Worm (Caenorhabditis elegans) whole organism, late embryonic: Measurements from ENCODE around the gene C50H2.5.

Experiments used
- C08G9.2 ChIP-seq: sonication (generic microtip); optimal IDR thresholded peaks from 2 replicates; lab custom pipeline; 2016; ENCODE audit warnings: mild to moderate bottlenecking, missing genetic modification characterization, moderate library complexity, missing compliant biosample characterization
- F13H6.1 ChIP-seq: sonication (generic microtip); optimal IDR thresholded peaks from 2 replicates; lab custom pipeline; 2016; ENCODE audit warnings: missing genetic modification characterization, missing compliant biosample characterization
- K02D7.2 ChIP-seq: sonication (generic microtip); optimal IDR thresholded peaks from 2 replicates; lab custom pipeline; 2017; ENCODE audit warnings: mild to moderate bottlenecking, missing genetic modification characterization, missing compliant biosample characterization
- ahr-1 ChIP-seq: sonication (generic microtip); optimal IDR thresholded peaks from 2 replicates; lab custom pipeline; 2016; ENCODE audit warnings: missing genetic modification characterization, missing compliant biosample characterization
- ceh-14 ChIP-seq: sonication (generic microtip); optimal IDR thresholded peaks from 2 replicates; lab custom pipeline; 2016; ENCODE audit warnings: missing genotype, missing genetic modification characterization, missing compliant biosample characterization
- ceh-18 ChIP-seq: sonication (generic microtip); optimal IDR thresholded peaks from 2 replicates; lab custom pipeline; 2016; ENCODE audit warnings: missing genetic modification characterization, missing compliant biosample characterization
- ceh-19 ChIP-seq: fragments of 200-800 bp; sonication (Bioruptor generic); optimal IDR thresholded peaks from 2 replicates; lab custom pipeline; 2018; ENCODE audit warnings: mild to moderate bottlenecking, missing genetic modification characterization, missing compliant biosample characterization
- ceh-2 ChIP-seq: sonication (generic microtip); optimal IDR thresholded peaks from 2 replicates; lab custom pipeline; 2016; ENCODE audit warnings: missing genotype, missing genetic modification characterization, missing compliant biosample characterization
- ceh-22 ChIP-seq: sonication (generic microtip); optimal IDR thresholded peaks from 2 replicates; lab custom pipeline; 2017; ENCODE audit warnings: missing biosample characterization, missing genetic modification characterization
- ceh-24 ChIP-seq: sonication (generic microtip); optimal IDR thresholded peaks from 2 replicates; lab custom pipeline; 2016; ENCODE audit warnings: mild to moderate bottlenecking, missing genetic modification characterization, missing compliant biosample characterization
- ceh-30 ChIP-seq: fragments of 150-350 bp; optimal IDR thresholded peaks from 2 replicates; lab custom pipeline; 2014; ENCODE audit warnings: missing biosample characterization, missing genetic modification characterization
- ceh-34 ChIP-seq: sonication (generic microtip); optimal IDR thresholded peaks from 2 replicates; lab custom pipeline; 2016; ENCODE audit warnings: mild to moderate bottlenecking, missing genetic modification characterization, missing compliant biosample characterization
- ceh-45 ChIP-seq: fragments of 200-800 bp; sonication (Bioruptor generic); IDR thresholded peaks from 2 replicates; pipeline ENCODE4 v1.3.6; 2022; ENCODE audit warnings: missing genetic modification reagents, missing genetic modification characterization, missing compliant biosample characterization
- ceh-48 ChIP-seq: sonication (generic microtip); optimal IDR thresholded peaks from 2 replicates; lab custom pipeline; 2016; ENCODE audit warnings: missing genetic modification characterization, inconsistent platforms, missing compliant biosample characterization
- ceh-9 ChIP-seq: sonication (generic microtip); optimal IDR thresholded peaks from 2 replicates; lab custom pipeline; 2016; ENCODE audit warnings: mild to moderate bottlenecking, missing genetic modification characterization, inconsistent platforms, missing compliant biosample characterization
- che-1 ChIP-seq: sonication (generic microtip); optimal IDR thresholded peaks from 2 replicates; lab custom pipeline; 2016; ENCODE audit warnings: mild to moderate bottlenecking, missing genetic modification characterization, missing compliant biosample characterization
- dmd-4 ChIP-seq: sonication (generic microtip); optimal IDR thresholded peaks from 2 replicates; lab custom pipeline; 2016; ENCODE audit warnings: borderline replicate concordance, missing genetic modification characterization, missing compliant biosample characterization
- dve-1 ChIP-seq: sonication (generic microtip); optimal IDR thresholded peaks from 2 replicates; lab custom pipeline; 2017; ENCODE audit warnings: antibody characterized with exemption, mild to moderate bottlenecking, missing genetic modification characterization, missing compliant biosample characterization
- elt-4 ChIP-seq: sonication (generic microtip); optimal IDR thresholded peaks from 2 replicates; lab custom pipeline; 2016; ENCODE audit warnings: missing genetic modification characterization, missing compliant biosample characterization
- fax-1 ChIP-seq: sonication (generic microtip); optimal IDR thresholded peaks from 2 replicates; lab custom pipeline; 2016; ENCODE audit warnings: missing genotype, missing genetic modification characterization, missing compliant biosample characterization
- fkh-10 ChIP-seq: fragments of 150-350 bp; optimal IDR thresholded peaks from 2 replicates; lab custom pipeline; 2014; ENCODE audit warnings: missing biosample characterization, missing genetic modification reagents, missing genetic modification characterization
- hlh-6 ChIP-seq: sonication (generic microtip); optimal IDR thresholded peaks from 2 replicates; lab custom pipeline; 2016; ENCODE audit warnings: missing genotype, missing genetic modification characterization, missing compliant biosample characterization
- lim-6 ChIP-seq: sonication (generic microtip); optimal IDR thresholded peaks from 2 replicates; lab custom pipeline; 2016; ENCODE audit warnings: missing genetic modification characterization, missing compliant biosample characterization
- madf-2 ChIP-seq: sonication (generic microtip); optimal IDR thresholded peaks from 2 replicates; lab custom pipeline; 2017; ENCODE audit warnings: missing genetic modification characterization, missing compliant biosample characterization
- mec-3 ChIP-seq: sonication (generic microtip); optimal IDR thresholded peaks from 2 replicates; lab custom pipeline; 2016; ENCODE audit warnings: borderline replicate concordance, missing genetic modification characterization, missing compliant biosample characterization
- nfya-1 ChIP-seq: sonication (generic microtip); optimal IDR thresholded peaks from 2 replicates; lab custom pipeline; 2017; ENCODE audit warnings: missing genetic modification characterization, mild to moderate bottlenecking, missing compliant biosample characterization, antibody characterized with exemption, moderate library complexity
- nhr-232 ChIP-seq: sonication (generic microtip); optimal IDR thresholded peaks from 2 replicates; lab custom pipeline; 2016; ENCODE audit warnings: missing genetic modification characterization, missing compliant biosample characterization
- npax-4 ChIP-seq: sonication (generic microtip); optimal IDR thresholded peaks from 2 replicates; lab custom pipeline; 2016; ENCODE audit warnings: missing genetic modification characterization, missing compliant biosample characterization
- pag-3 ChIP-seq: sonication (generic microtip); optimal IDR thresholded peaks from 2 replicates; lab custom pipeline; 2016; ENCODE audit warnings: missing compliant biosample characterization, missing genetic modification characterization, borderline replicate concordance
- pat-9 ChIP-seq: fragments of 200-800 bp; sonication (Bioruptor generic); optimal IDR thresholded peaks from 2 replicates; lab custom pipeline; 2018; ENCODE audit warnings: mild to moderate bottlenecking, missing genetic modification characterization, moderate library complexity, missing compliant biosample characterization
- pax-1 ChIP-seq: fragments of 150-350 bp; optimal IDR thresholded peaks from 2 replicates; lab custom pipeline; 2014; ENCODE audit warnings: missing biosample characterization, missing genetic modification characterization
- pha-2 ChIP-seq: sonication (generic microtip); optimal IDR thresholded peaks from 2 replicates; lab custom pipeline; 2017; ENCODE audit warnings: mild to moderate bottlenecking, missing genetic modification characterization, missing compliant biosample characterization
- pros-1 ChIP-seq: fragments of 150-350 bp; optimal IDR thresholded peaks from 2 replicates; lab custom pipeline; 2014; ENCODE audit warnings: missing biosample characterization, missing genetic modification reagents, missing genetic modification characterization
- rnt-1 ChIP-seq: sonication (generic microtip); optimal IDR thresholded peaks from 2 replicates; lab custom pipeline; 2016; ENCODE audit warnings: missing genetic modification characterization, missing compliant biosample characterization
- sox-2 ChIP-seq: fragments of 200-800 bp; sonication (Bioruptor generic); IDR thresholded peaks from 2 replicates; pipeline ENCODE4 v1.3.6; 2022; ENCODE audit warnings: missing genetic modification reagents, missing genetic modification characterization, missing compliant biosample characterization
- sox-4 ChIP-seq: sonication (generic microtip); optimal IDR thresholded peaks from 2 replicates; lab custom pipeline; 2017; ENCODE audit warnings: mild to moderate bottlenecking, missing genetic modification characterization, inconsistent platforms, missing compliant biosample characterization
- tbx-7 ChIP-seq: sonication (generic microtip); optimal IDR thresholded peaks from 2 replicates; lab custom pipeline; 2016; ENCODE audit warnings: missing genotype, missing genetic modification characterization, missing compliant biosample characterization
- ttx-3 ChIP-seq: sonication (generic microtip); optimal IDR thresholded peaks from 2 replicates; lab custom pipeline; 2016; ENCODE audit warnings: missing genetic modification reagents, missing genetic modification characterization, missing compliant biosample characterization
- unc-55 ChIP-seq: sonication (generic microtip); optimal IDR thresholded peaks from 2 replicates; lab custom pipeline; 2017; ENCODE audit warnings: missing biosample characterization, missing genetic modification reagents, missing genetic modification characterization
- ztf-16 ChIP-seq: sonication (generic microtip); optimal IDR thresholded peaks from 2 replicates; lab custom pipeline; 2017; ENCODE audit warnings: missing genetic modification characterization, missing compliant biosample characterization

The C50H2.5 gene

DNA sequence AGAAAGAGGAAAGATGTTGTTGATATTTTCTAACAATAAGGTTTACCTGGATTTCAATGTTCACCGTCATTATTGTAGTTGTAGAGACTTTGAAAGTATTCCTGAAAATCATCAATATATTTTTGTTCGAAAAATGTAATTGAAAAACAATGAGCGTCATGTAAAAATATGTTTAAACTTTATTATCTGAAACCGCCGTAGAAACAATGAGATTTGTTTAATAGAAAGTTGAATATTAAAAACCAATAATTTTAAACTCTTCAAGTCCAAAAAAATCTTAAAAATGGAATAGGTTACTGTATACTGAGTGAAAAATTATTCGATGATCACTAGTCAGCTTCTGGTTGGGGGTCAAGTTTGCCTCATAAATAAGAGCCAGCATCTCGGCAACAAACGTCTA lies 39.7 kb downstream of the C50H2.5 start, which contains the start of gene anmt-3:
anmt-3 (minus strand) TSS at position 101 of the 400 bp plus-strand sequence.
- no peak for TF ChIP-seq C08G9.2 (tag; lab: Kevin White, UChicago)
- no peak for TF ChIP-seq unc-55 (GFP tag; lab: Kevin White, UChicago)
- TF ChIP-seq ceh-19 (GFP tag; lab: Kevin White, UChicago) = no peak
- TF ChIP-seq ahr-1 (tag; lab: Kevin White, UChicago) = no peak
- TF ChIP-seq pax-1 (tag; lab: Kevin White, UChicago) = no peak
- no peak for TF ChIP-seq ceh-48
- TF ChIP-seq pag-3 (tag; lab: Kevin White, UChicago) = no peak
- TF ChIP-seq pros-1 = no peak
- TF ChIP-seq sox-2 = no peak
- no peak for TF ChIP-seq ztf-16 (tag; lab: Kevin White, UChicago)
- no peak for TF ChIP-seq fkh-10 (GFP tag; lab: Kevin White, UChicago)
- no peak for TF ChIP-seq ceh-45 (GFP tag; lab: Robert Waterston, UW)
- TF ChIP-seq ttx-3 (tag; lab: Kevin White, UChicago) = no peak
- TF ChIP-seq K02D7.2 (tag; lab: Kevin White, UChicago) = no peak
- TF ChIP-seq, all 69 proteins: peak for 0

DNA sequence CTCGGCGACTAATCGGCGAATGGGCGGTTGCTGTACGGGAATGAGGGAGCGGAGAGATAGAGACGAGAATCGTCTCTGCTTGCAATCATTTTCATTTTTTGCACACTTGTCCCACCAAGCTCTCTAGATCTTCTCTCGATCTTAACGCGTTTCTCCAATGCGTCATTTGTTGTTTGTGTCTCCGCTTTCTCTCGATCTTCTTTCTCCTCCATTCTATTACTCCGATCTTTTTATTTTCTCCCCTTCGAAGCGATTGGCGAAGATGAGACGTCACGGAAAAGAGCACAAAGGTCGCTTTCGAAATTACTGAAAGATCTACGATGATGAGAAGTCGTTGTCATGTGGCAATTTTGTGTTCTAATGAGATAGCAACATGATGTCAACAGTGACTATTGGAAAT lies 40.1 kb downstream of the C50H2.5 start:
- TF ChIP-seq nfya-1 (tag; lab: Kevin White, UChicago) (peak; percentile 1), unc-55 (GFP tag; lab: Kevin White, UChicago) (peak; percentile 87), K02D7.2 (tag; lab: Kevin White, UChicago) (no peak), npax-4 (tag; lab: Kevin White, UChicago) (no peak), rnt-1 (tag; lab: Kevin White, UChicago) (peak; percentile 71), ceh-18 (tag; lab: Kevin White, UChicago) (peak; percentile 84)

- TF ChIP-seq unc-55 (GFP tag; lab: Kevin White, UChicago) (no peak), ceh-19 (GFP tag; lab: Kevin White, UChicago) (no peak), ceh-22 (no peak), pat-9 (tag; lab: Kevin White, UChicago) (no peak)
Measured at ce11 chrV:9960376-9960775, 41.9 kb downstream of the C50H2.5 start, which contains the start of gene T07C12.10. T07C12.10 (minus strand) TSS chrV:9960476.

- TF ChIP-seq hlh-6 (tag; lab: Kevin White, UChicago) (no peak), ceh-2 (no peak), rnt-1 (tag; lab: Kevin White, UChicago) (no peak), ceh-14 (tag; lab: Kevin White, UChicago) (no peak), pat-9 (tag; lab: Kevin White, UChicago) (no peak), ceh-34 (tag; lab: Kevin White, UChicago) (no peak), ceh-48 (no peak), ztf-16 (tag; lab: Kevin White, UChicago) (no peak), lim-6 (tag; lab: Kevin White, UChicago) (no peak), dmd-4 (tag; lab: Kevin White, UChicago) (no peak), F13H6.1 (tag; lab: Kevin White, UChicago) (no peak), dve-1 (tag; lab: Kevin White, UChicago) (no peak), sox-4 (no peak), ceh-22 (no peak), mec-3 (tag; lab: Kevin White, UChicago) (no peak), madf-2 (no peak), ceh-9 (tag; lab: Kevin White, UChicago) (no peak), fax-1 (no peak)
Measured at ce11 chrV:9962394-9962793, 43.9 kb downstream of the C50H2.5 start, which contains the start of gene madf-4. madf-4 (minus strand) TSS chrV:9962494.

DNA sequence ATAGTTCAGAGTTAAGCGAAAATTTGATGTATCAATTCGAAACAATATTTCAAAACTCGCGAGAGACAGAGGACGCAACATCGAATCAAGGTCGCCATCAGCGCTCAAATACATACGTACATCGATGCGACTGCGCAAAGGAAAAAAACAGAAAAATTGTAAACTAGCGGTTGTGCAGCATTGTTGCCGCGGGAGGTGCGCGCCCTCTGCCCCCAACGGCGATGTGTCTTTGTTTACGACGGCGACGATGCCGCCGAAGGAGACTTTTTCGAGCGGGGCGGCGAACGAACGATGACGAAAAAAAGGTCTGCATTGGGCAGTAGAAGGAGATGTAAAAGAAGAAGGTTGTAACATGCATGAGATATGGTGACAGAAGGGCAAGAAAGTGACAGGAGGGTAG lies 44.4 kb downstream of the C50H2.5 start:
- TF ChIP-seq nhr-232 (tag; lab: Kevin White, UChicago) (no peak), ceh-30 (tag; lab: Kevin White, UChicago) (no peak), madf-2 (no peak), che-1 (tag; lab: Kevin White, UChicago) (no peak), ceh-18 (tag; lab: Kevin White, UChicago) (no peak), ceh-48 (no peak), tbx-7 (tag; lab: Kevin White, UChicago) (no peak), ceh-24 (tag; lab: Kevin White, UChicago) (no peak), pha-2 (tag; lab: Kevin White, UChicago) (no peak), elt-4 (no peak), dve-1 (tag; lab: Kevin White, UChicago) (no peak)
